Worm (Caenorhabditis elegans): ENCODE measurements around the gene T04F8.3.

ce11 chrX:11617387-11617786 is 41.0 kb upstream of the T04F8.3 start, which contains the start of gene F52D10.4:
- TF ChIP-seq ama-1 (optimal IDR thresholded peaks at IDR 0.05) (no peak), hmbx-1 (tag; optimal IDR thresholded peaks at IDR 0.05) (no peak), ceh-13 (GFP tag; optimal IDR thresholded peaks at IDR 0.05) (no peak), F13C5.2 (tag; optimal IDR thresholded peaks at IDR 0.05) (no peak), ets-7 (tag; optimal IDR thresholded peaks at IDR 0.05) (no peak), pes-1 (GFP tag; IDR thresholded peaks at IDR 0.05) (no peak), hmg-4 (GFP tag; optimal IDR thresholded peaks at IDR 0.05) (no peak), tra-4 (tag; optimal IDR thresholded peaks at IDR 0.05) (no peak), ceh-36 (tag; optimal IDR thresholded peaks at IDR 0.05) (no peak), flt-1 (GFP tag; IDR thresholded peaks at IDR 0.05) (no peak), sea-1 (GFP tag; conservative IDR thresholded peaks at IDR 0.05) (no peak), scrt-1 (GFP tag; IDR thresholded peaks at IDR 0.05) (no peak)
